Fruit fly (Drosophila melanogaster) whole organism, embryonic: ENCODE data around the gene CG18265.

ENCODE experiments used
- Atf-2 ChIP-seq: fragments of 200-800 bp; sonication (Bioruptor generic); optimal IDR thresholded peaks from 2 replicates; lab custom pipeline; 2016; ENCODE audit warnings: missing biosample characterization, missing genetic modification characterization
- Bdp1 ChIP-seq: fragments of 200-800 bp; sonication (Bioruptor generic); optimal IDR thresholded peaks from 3 replicates; lab custom pipeline; 2016; ENCODE audit warnings: missing biosample characterization, missing genetic modification characterization
- BtbVII ChIP-seq: fragments of 200-800 bp; sonication (Bioruptor generic); optimal IDR thresholded peaks from 3 replicates; lab custom pipeline; 2017; ENCODE audit warnings: missing biosample characterization, mild to moderate bottlenecking, missing genetic modification characterization
- CG10321 ChIP-seq: fragments of 200-800 bp; sonication (Bioruptor generic); IDR thresholded peaks from 2 replicates; pipeline ENCODE4 v1.3.6; 2022; ENCODE audit warnings: missing biosample characterization, missing genetic modification characterization
- CG11398 ChIP-seq: fragments of 200-800 bp; sonication (Bioruptor generic); optimal IDR thresholded peaks from 2 replicates; lab custom pipeline; 2016; ENCODE audit warnings: missing biosample characterization, missing genetic modification characterization
- CG12071 ChIP-seq: fragments of 200-800 bp; sonication (Bioruptor generic); optimal IDR thresholded peaks from 3 replicates; lab custom pipeline; 2018; ENCODE audit warnings: missing biosample characterization, mild to moderate bottlenecking, missing genetic modification characterization
- CG1233 ChIP-seq: fragments of 200-800 bp; sonication (Bioruptor generic); optimal IDR thresholded peaks from 4 replicates; lab custom pipeline; 2018; ENCODE audit warnings: missing biosample characterization, mild to moderate bottlenecking, missing genetic modification characterization
- CG12769 ChIP-seq: fragments of 200-800 bp; sonication (Bioruptor generic); optimal IDR thresholded peaks from 2 replicates; lab custom pipeline; 2019; ENCODE audit warnings: missing biosample characterization, mild to moderate bottlenecking, missing genetic modification characterization, moderate library complexity
- CG12942 ChIP-seq: fragments of 200-800 bp; sonication (Bioruptor generic); optimal IDR thresholded peaks from 3 replicates; lab custom pipeline; 2016; ENCODE audit warnings: missing biosample characterization, missing genetic modification characterization
- CG14441 ChIP-seq: fragments of 200-800 bp; sonication (Bioruptor generic); IDR thresholded peaks from 2 replicates; pipeline ENCODE4 v1.3.6; 2022; ENCODE audit warnings: missing biosample characterization, missing genetic modification characterization
- CG16813 ChIP-seq: fragments of 200-800 bp; sonication (Bioruptor generic); IDR thresholded peaks from 3 replicates; pipeline ENCODE4 v1.3.6; 2022; ENCODE audit warnings: missing biosample characterization, missing genetic modification characterization; ENCODE audit not compliant: partially characterized antibody
- CG3726 ChIP-seq: fragments of 200-800 bp; sonication (Bioruptor generic); IDR thresholded peaks from 3 replicates; pipeline ENCODE4, ENCODE4 v1.3.6; 2022; ENCODE audit warnings: missing biosample characterization, missing genetic modification characterization
- CG4360 ChIP-seq: fragments of 200-800 bp; sonication (Bioruptor generic); IDR thresholded peaks from 2 replicates; pipeline ENCODE4 v1.3.6; 2022; ENCODE audit warnings: missing biosample characterization, missing genetic modification characterization
- CG4617 ChIP-seq: fragments of 200-800 bp; sonication (Bioruptor generic); optimal IDR thresholded peaks from 3 replicates; lab custom pipeline; 2016; ENCODE audit warnings: missing biosample characterization, missing genetic modification characterization, borderline replicate concordance
- CG5953 ChIP-seq: fragments of 200-800 bp; sonication (Bioruptor generic); IDR thresholded peaks from 2 replicates; pipeline ENCODE4 v1.3.6; 2022; ENCODE audit warnings: missing biosample characterization, missing genetic modification characterization
- CG9215 ChIP-seq: fragments of 200-800 bp; sonication (Bioruptor generic); IDR thresholded peaks from 2 replicates; pipeline ENCODE4 v1.3.6; 2022; ENCODE audit warnings: missing biosample characterization, missing genetic modification characterization
- CoRest ChIP-seq: fragments of 200-800 bp; sonication (Bioruptor generic); optimal IDR thresholded peaks from 3 replicates; lab custom pipeline; 2018; ENCODE audit warnings: missing biosample characterization, mild to moderate bottlenecking, missing genetic modification characterization, moderate library complexity
- Drgx ChIP-seq: fragments of 200-800 bp; sonication (Bioruptor generic); IDR thresholded peaks from 2 replicates; pipeline ENCODE4 v1.3.6; 2022; ENCODE audit warnings: missing biosample characterization, missing genetic modification characterization
- E2f2 ChIP-seq: fragments of 200-800 bp; sonication (Bioruptor generic); IDR thresholded peaks from 2 replicates; pipeline ENCODE4 v1.3.6; 2022; ENCODE audit warnings: missing biosample characterization, missing genetic modification characterization
- HLH3B ChIP-seq: fragments of 200-800 bp; sonication (Bioruptor generic); IDR thresholded peaks from 2 replicates; pipeline ENCODE4 v1.3.6; 2022; ENCODE audit warnings: missing biosample characterization, missing genetic modification characterization
- Hey ChIP-seq: fragments of 200-800 bp; sonication (Bioruptor generic); optimal IDR thresholded peaks from 3 replicates; lab custom pipeline; 2018; ENCODE audit warnings: missing biosample characterization, mild to moderate bottlenecking, missing genetic modification characterization
- Hmx ChIP-seq: fragments of 200-800 bp; sonication (Bioruptor generic); optimal IDR thresholded peaks from 2 replicates; lab custom pipeline; 2016; ENCODE audit warnings: missing biosample characterization, missing genetic modification characterization
- Kr ChIP-seq: fragments of 200-800 bp; sonication (Bioruptor generic); optimal IDR thresholded peaks from 2 replicates; lab custom pipeline; 2017; ENCODE audit warnings: missing biosample characterization, mild to moderate bottlenecking, missing genetic modification characterization
- Max ChIP-seq: fragments of 200-800 bp; sonication (Bioruptor generic); optimal IDR thresholded peaks from 2 replicates; lab custom pipeline; 2016; ENCODE audit warnings: missing biosample characterization, mild to moderate bottlenecking, missing genetic modification characterization
- NK7.1 ChIP-seq: fragments of 200-800 bp; sonication (Bioruptor generic); optimal IDR thresholded peaks from 3 replicates; lab custom pipeline; 2016; ENCODE audit warnings: missing biosample characterization, missing genetic modification characterization
- Ssrp ChIP-seq: fragments of 200-800 bp; sonication (Bioruptor generic); optimal IDR thresholded peaks from 2 replicates; lab custom pipeline; 2018; ENCODE audit warnings: missing biosample characterization, mild to moderate bottlenecking, missing genetic modification characterization, moderate library complexity
- Stat92E ChIP-seq, 3 experiments: fragments of >200 bp in 2 of 3; fragments of 200-800 bp in 1 of 3; sonication (Bioruptor generic) in 1 of 3; optimal IDR thresholded peaks; 2 replicates each; lab custom pipeline; 2017 to 2019; ENCODE audit warnings: missing biosample characterization in 3 of 3, missing genetic modification characterization in 3 of 3, mild to moderate bottlenecking in 1 of 3, moderate library complexity in 1 of 3
- ab ChIP-seq: fragments of 200-800 bp; sonication (Bioruptor generic); optimal IDR thresholded peaks from 2 replicates; lab custom pipeline; 2016; ENCODE audit warnings: missing biosample characterization, missing genetic modification characterization
- ac ChIP-seq: fragments of 200-800 bp; sonication (Bioruptor generic); optimal IDR thresholded peaks from 3 replicates; lab custom pipeline; 2017; ENCODE audit warnings: missing biosample characterization, mild to moderate bottlenecking, missing genetic modification characterization
- amos ChIP-seq: fragments of 200-800 bp; sonication (Bioruptor generic); IDR thresholded peaks from 2 replicates; pipeline ENCODE4 v1.3.6; 2022; ENCODE audit warnings: missing biosample characterization, missing genetic modification characterization; ENCODE audit not compliant: partially characterized antibody
- ash1 ChIP-seq: fragments of 200-800 bp; sonication (Bioruptor generic); optimal IDR thresholded peaks from 2 replicates; lab custom pipeline; 2018; ENCODE audit warnings: missing biosample characterization, mild to moderate bottlenecking, missing genetic modification characterization
- chinmo ChIP-seq: fragments of 200-800 bp; sonication (Bioruptor generic); IDR thresholded peaks from 4 replicates; pipeline ENCODE4 v1.3.6; 2022; ENCODE audit warnings: missing biosample characterization, missing genetic modification characterization; ENCODE audit not compliant: partially characterized antibody
- ci ChIP-seq: fragments of 200-800 bp; sonication (Bioruptor generic); IDR thresholded peaks from 3 replicates; pipeline ENCODE4 v1.3.6; 2022; ENCODE audit warnings: missing biosample characterization, missing genetic modification characterization
- gfzf ChIP-seq: fragments of 200-800 bp; sonication (Bioruptor generic); optimal IDR thresholded peaks from 2 replicates; lab custom pipeline; 2016; ENCODE audit warnings: missing biosample characterization, mild to moderate bottlenecking, missing genetic modification characterization, moderate library complexity
- inv ChIP-seq: fragments of 200-800 bp; sonication (Bioruptor generic); IDR thresholded peaks from 2 replicates; pipeline ENCODE4 v1.3.6; 2022; ENCODE audit warnings: missing biosample characterization, missing genetic modification characterization; ENCODE audit not compliant: partially characterized antibody
- jing ChIP-seq: fragments of 200-800 bp; sonication (Bioruptor generic); optimal IDR thresholded peaks from 2 replicates; lab custom pipeline; 2018; ENCODE audit warnings: missing biosample characterization, mild to moderate bottlenecking, missing genetic modification characterization
- kah ChIP-seq: fragments of 200-800 bp; sonication (Bioruptor generic); optimal IDR thresholded peaks from 2 replicates; lab custom pipeline; 2018; ENCODE audit warnings: missing biosample characterization, mild to moderate bottlenecking, missing genetic modification characterization
- ken ChIP-seq: fragments of 200-800 bp; sonication (Bioruptor generic); IDR thresholded peaks from 3 replicates; pipeline ENCODE4 v1.3.6; 2022; ENCODE audit warnings: missing biosample characterization, missing genetic modification characterization
- lab ChIP-seq: fragments of 200-800 bp; sonication (Bioruptor generic); optimal IDR thresholded peaks from 3 replicates; lab custom pipeline; 2017; ENCODE audit warnings: missing biosample characterization, missing genetic modification characterization, mild to moderate bottlenecking, moderate library complexity, missing genetic modification reagents
- lbe ChIP-seq: fragments of 200-800 bp; sonication (Bioruptor generic); optimal IDR thresholded peaks from 2 replicates; lab custom pipeline; 2016; ENCODE audit warnings: missing biosample characterization, mild to moderate bottlenecking, missing genetic modification characterization
- lmd ChIP-seq: fragments of 200-800 bp; sonication (Bioruptor generic); IDR thresholded peaks from 2 replicates; pipeline ENCODE4 v1.3.6; 2022; ENCODE audit warnings: missing biosample characterization, missing genetic modification characterization
- lov ChIP-seq, 2 experiments: fragments of 200-800 bp in 1 of 2; fragments of >200 bp in 1 of 2; sonication (Bioruptor generic) in 1 of 2; IDR thresholded peaks in 1 of 2; optimal IDR thresholded peaks in 1 of 2; 2 replicates in 1 of 2; 3 replicates in 1 of 2; pipeline versions ENCODE4 v1.3.6 to Lab custom; 2017 to 2022; ENCODE audit warnings: missing biosample characterization in 1 of 2, missing genetic modification characterization in 1 of 2
- rib ChIP-seq: fragments of 200-800 bp; sonication (Bioruptor generic); IDR thresholded peaks from 2 replicates; pipeline ENCODE4 v1.3.6; 2022; ENCODE audit warnings: missing biosample characterization, missing genetic modification characterization
- ro ChIP-seq: fragments of 200-800 bp; sonication (Bioruptor generic); IDR thresholded peaks from 2 replicates; pipeline ENCODE4 v1.3.6; 2022; ENCODE audit warnings: missing biosample characterization, missing genetic modification characterization
- sc ChIP-seq, 3 experiments: fragments of >200 bp in 2 of 3; fragments of 200-800 bp in 1 of 3; sonication (Bioruptor generic) in 1 of 3; optimal IDR thresholded peaks; 2 replicates in 2 of 3; 3 replicates in 1 of 3; lab custom pipeline; 2017; ENCODE audit warnings: mild to moderate bottlenecking in 1 of 3, missing biosample characterization in 1 of 3, missing genetic modification characterization in 1 of 3, missing genetic modification reagents in 1 of 3
- slou ChIP-seq: fragments of 200-800 bp; sonication (Bioruptor generic); optimal IDR thresholded peaks from 3 replicates; lab custom pipeline; 2016; ENCODE audit warnings: missing biosample characterization, missing genetic modification characterization
- slp2 ChIP-seq: fragments of 200-800 bp; sonication (Bioruptor generic); optimal IDR thresholded peaks from 2 replicates; lab custom pipeline; 2016; ENCODE audit warnings: missing biosample characterization, missing genetic modification characterization
- ssp ChIP-seq: fragments of 200-800 bp; sonication (Bioruptor generic); IDR thresholded peaks from 2 replicates; pipeline ENCODE4 v1.3.6; 2022; ENCODE audit warnings: missing biosample characterization, missing genetic modification characterization
- tx ChIP-seq: fragments of 200-800 bp; sonication (Bioruptor generic); optimal IDR thresholded peaks from 2 replicates; lab custom pipeline; 2016; ENCODE audit warnings: missing biosample characterization, missing genetic modification characterization
- wor ChIP-seq: fragments of 200-800 bp; sonication (Bioruptor generic); IDR thresholded peaks from 2 replicates; pipeline ENCODE4 v1.3.6; 2022; ENCODE audit warnings: missing biosample characterization, missing genetic modification characterization
- zen ChIP-seq: fragments of 200-800 bp; sonication (Bioruptor generic); optimal IDR thresholded peaks from 3 replicates; lab custom pipeline; 2018; ENCODE audit warnings: missing biosample characterization, mild to moderate bottlenecking, missing genetic modification characterization, moderate library complexity

Gene CG18265

dm6 chr3L:17427013-17427412, 12.2 kb upstream of the CG18265 start, which contains the start of gene Polr3G (continued):
- no peak for TF ChIP-seq CG16813 (GFP tag; lab: Robert Waterston, UW)
- no peak for TF ChIP-seq lmd (GFP tag; lab: Robert Waterston, UW)
- no peak for TF ChIP-seq Ssrp (tag; lab: Kevin White, UChicago)
- TF ChIP-seq CG11398 (GFP tag; lab: Kevin White, UChicago) = no peak
- TF ChIP-seq slp2 = no peak
- TF ChIP-seq ken (GFP tag; lab: Robert Waterston, UW) = no peak
- TF ChIP-seq ac (GFP tag; lab: Kevin White, UChicago) = no peak
- no peak for TF ChIP-seq Kr (GFP tag; lab: Kevin White, UChicago)
- no peak for TF ChIP-seq BtbVII
- no peak for TF ChIP-seq Hmx (GFP tag; lab: Kevin White, UChicago)
- no peak for TF ChIP-seq tx
- TF ChIP-seq Hey (tag; lab: Kevin White, UChicago) = no peak
- TF ChIP-seq ro = no peak
- TF ChIP-seq CG3726 (GFP tag; lab: Robert Waterston, UW) = no peak
- no peak for TF ChIP-seq NK7.1 (GFP tag; lab: Kevin White, UChicago)
- TF ChIP-seq kah (GFP tag; lab: Kevin White, UChicago) = no peak
- no peak for TF ChIP-seq CG1233 (GFP tag; lab: Kevin White, UChicago)
- TF ChIP-seq lab (GFP tag; lab: Kevin White, UChicago) = no peak
- peak; percentile 29 for TF ChIP-seq CG12769 (tag; lab: Kevin White, UChicago)
- no peak for TF ChIP-seq CG12942 (GFP tag; lab: Kevin White, UChicago)
- no peak; the same call in 1 of the 2 replicates for TF ChIP-seq E2f2 (GFP tag; lab: Robert Waterston, UW)
- TF ChIP-seq HLH3B (GFP tag; lab: Robert Waterston, UW) = no peak
- TF ChIP-seq rib (GFP tag; lab: Robert Waterston, UW) = no peak
- no peak for TF ChIP-seq sc (optimal IDR thresholded peaks at IDR 0.05; lab: Kevin White, UChicago)
- TF ChIP-seq sc (GFP tag; optimal IDR thresholded peaks at IDR 0.05; lab: Kevin White, UChicago) = no peak
- TF ChIP-seq Atf-2 = no peak
- no peak for TF ChIP-seq chinmo
- no peak for TF ChIP-seq lov (optimal IDR thresholded peaks at IDR 0.05; lab: Kevin White, UChicago)
- no peak for TF ChIP-seq lov (GFP tag; IDR thresholded peaks at IDR 0.05; lab: Robert Waterston, UW)
- no peak for TF ChIP-seq inv (GFP tag; lab: Robert Waterston, UW)
- peak; percentile 22 for TF ChIP-seq lbe (GFP tag; lab: Kevin White, UChicago)
- peak; percentile 2 for TF ChIP-seq gfzf (GFP tag; lab: Kevin White, UChicago)
- TF ChIP-seq ab (GFP tag; lab: Kevin White, UChicago) = no peak
- no peak for TF ChIP-seq slou (GFP tag; lab: Kevin White, UChicago)
- no peak for TF ChIP-seq CG10321
- TF ChIP-seq CG14441 (GFP tag; lab: Robert Waterston, UW) = no peak
- TF ChIP-seq zen (tag; lab: Kevin White, UChicago) = no peak
- no peak for TF ChIP-seq CoRest
- TF ChIP-seq Bdp1 = no peak
- TF ChIP-seq ash1 (GFP tag; lab: Kevin White, UChicago) = no peak
- no peak for TF ChIP-seq amos (GFP tag; lab: Robert Waterston, UW)
- 0 out of 3 replicates have a peak, but pooled peaks have one; percentile 45 for TF ChIP-seq ci
- no peak for TF ChIP-seq CG9215 (GFP tag; lab: Robert Waterston, UW)
- TF ChIP-seq wor = no peak
- no peak for TF ChIP-seq Stat92E (GFP tag; optimal IDR thresholded peaks at IDR 0.05; lab: Kevin White, UChicago)
- no peak for TF ChIP-seq CG12071 (GFP tag; lab: Kevin White, UChicago)
- no peak for TF ChIP-seq ssp (GFP tag; lab: Robert Waterston, UW)
- TF ChIP-seq jing = no peak
- no peak for TF ChIP-seq CG4617 (GFP tag; lab: Kevin White, UChicago)
- TF ChIP-seq CG4360 (GFP tag; lab: Robert Waterston, UW) = no peak
- TF ChIP-seq Max (GFP tag; lab: Kevin White, UChicago) = no peak
- no peak for TF ChIP-seq Drgx (GFP tag; lab: Robert Waterston, UW)
- no peak for TF ChIP-seq CG5953
